Fruit fly (Drosophila melanogaster) whole organism, wandering third instar larva: Measurements from ENCODE around the gene olf413.

ENCODE experiments used
- Abd-B ChIP-seq: fragments of >200 bp; optimal IDR thresholded peaks from 2 replicates; lab custom pipeline; 2017; ENCODE audit warnings: missing biosample characterization, missing genetic modification characterization
- CG32264 ChIP-seq: fragments of 200-800 bp; sonication (Bioruptor generic); optimal IDR thresholded peaks from 2 replicates; lab custom pipeline; 2016; ENCODE audit warnings: missing biosample characterization, missing genetic modification characterization
- CG9705 ChIP-seq: fragments of 200-800 bp; sonication (Bioruptor generic); optimal IDR thresholded peaks from 2 replicates; lab custom pipeline; 2018; ENCODE audit warnings: missing biosample characterization, mild to moderate bottlenecking, missing genetic modification characterization
- CrebA ChIP-seq: fragments of 200-800 bp; sonication (Bioruptor generic); optimal IDR thresholded peaks from 2 replicates; lab custom pipeline; 2016; ENCODE audit warnings: missing biosample characterization, mild to moderate bottlenecking, missing genetic modification characterization, borderline replicate concordance
- Dfd ChIP-seq: fragments of >200 bp; optimal IDR thresholded peaks from 2 replicates; lab custom pipeline; 2017; ENCODE audit warnings: missing biosample characterization, missing genetic modification characterization
- Dif ChIP-seq: fragments of 200-275, 200-300 bp; sonication (Bioruptor generic); optimal IDR thresholded peaks from 2 replicates; lab custom pipeline; 2018; ENCODE audit warnings: missing biosample characterization, missing genetic modification characterization; ENCODE audit not compliant: partially characterized antibody
- GATAd ChIP-seq: sonication (Bioruptor generic); optimal IDR thresholded peaks from 2 replicates; lab custom pipeline; 2016; ENCODE audit warnings: missing biosample characterization, missing genetic modification characterization
- Hnf4 ChIP-seq: fragments of 200-800 bp; sonication (Bioruptor generic); optimal IDR thresholded peaks from 2 replicates; lab custom pipeline; 2016; ENCODE audit warnings: missing biosample characterization, mild to moderate bottlenecking, missing genetic modification characterization
- Hr78 ChIP-seq: fragments of >200 bp; optimal IDR thresholded peaks from 2 replicates; lab custom pipeline; 2017; ENCODE audit warnings: missing biosample characterization, missing genetic modification characterization
- Hr83 ChIP-seq: fragments of 200-300 bp; sonication (Bioruptor generic); optimal IDR thresholded peaks from 2 replicates; lab custom pipeline; 2016; ENCODE audit warnings: missing biosample characterization, mild to moderate bottlenecking, missing genetic modification characterization, moderate library complexity; ENCODE audit not compliant: poor library complexity, severe bottlenecking
- Myc ChIP-seq: fragments of >200 bp; optimal IDR thresholded peaks from 2 replicates; lab custom pipeline; 2017
- Rel ChIP-seq, 2 experiments: fragments of 200-800 bp; sonication (Bioruptor generic) in 1 of 2; optimal IDR thresholded peaks; 2 replicates in 1 of 2; 3 replicates in 1 of 2; lab custom pipeline; 2016 to 2019; ENCODE audit warnings: mild to moderate bottlenecking in 2 of 2, missing biosample characterization in 2 of 2, missing genetic modification characterization in 2 of 2, moderate library complexity in 1 of 2
- Vsx2 ChIP-seq: fragments of 200-300, 225-300 bp; sonication (Bioruptor generic); optimal IDR thresholded peaks from 2 replicates; lab custom pipeline; 2018; ENCODE audit warnings: missing biosample characterization, missing genetic modification characterization; ENCODE audit not compliant: partially characterized antibody
- br ChIP-seq: fragments of 200-800 bp; sonication (Bioruptor generic); optimal IDR thresholded peaks from 2 replicates; lab custom pipeline; 2016; ENCODE audit warnings: missing biosample characterization, missing genetic modification characterization
- brk ChIP-seq: fragments of 200-800 bp; sonication (Bioruptor generic); optimal IDR thresholded peaks from 2 replicates; lab custom pipeline; 2016; ENCODE audit warnings: missing biosample characterization, mild to moderate bottlenecking, missing genetic modification characterization
- dl ChIP-seq, 2 experiments: fragments of 175-275, 200-275 bp in 1 of 2; fragments of 200-275 bp in 1 of 2; sonication (Bioruptor generic); optimal IDR thresholded peaks; lab custom pipeline; 2018; ENCODE audit warnings: mild to moderate bottlenecking in 2 of 2, missing biosample characterization in 2 of 2, missing genetic modification characterization in 2 of 2, moderate library complexity in 2 of 2; ENCODE audit not compliant: partially characterized antibody in 2 of 2, insufficient read depth in 1 of 2
- dmrt93B ChIP-seq: fragments of 200-800 bp; sonication (Bioruptor generic); optimal IDR thresholded peaks from 2 replicates; lab custom pipeline; 2018; ENCODE audit warnings: missing biosample characterization, mild to moderate bottlenecking, missing genetic modification characterization
- dsf ChIP-seq: sonication (Bioruptor generic); optimal IDR thresholded peaks from 2 replicates; lab custom pipeline; 2016; ENCODE audit warnings: missing biosample characterization, missing genetic modification characterization, borderline replicate concordance
- ey ChIP-seq: fragments of 200-800 bp; sonication (Bioruptor generic); optimal IDR thresholded peaks from 2 replicates; lab custom pipeline; 2016; ENCODE audit warnings: missing biosample characterization, missing genetic modification characterization
- foxo ChIP-seq, 2 experiments: fragments of 200-800 bp; sonication (Bioruptor generic); optimal IDR thresholded peaks; 2 replicates in 1 of 2; 3 replicates in 1 of 2; lab custom pipeline; 2016 to 2017; ENCODE audit warnings: missing biosample characterization in 2 of 2, missing genetic modification characterization in 2 of 2
- fru ChIP-seq: fragments of 200-800 bp; sonication (Bioruptor generic); optimal IDR thresholded peaks from 3 replicates; lab custom pipeline; 2016; ENCODE audit warnings: missing biosample characterization, mild to moderate bottlenecking, missing genetic modification characterization
- h ChIP-seq: fragments of 200-800 bp; sonication (Bioruptor generic); optimal IDR thresholded peaks from 3 replicates; lab custom pipeline; 2016; ENCODE audit warnings: missing biosample characterization, mild to moderate bottlenecking, missing genetic modification characterization
- jim ChIP-seq: fragments of 175-275, 200-325 bp; sonication (Bioruptor generic); optimal IDR thresholded peaks from 2 replicates; lab custom pipeline; 2016; ENCODE audit warnings: missing biosample characterization, mild to moderate bottlenecking, missing genetic modification characterization
- lola ChIP-seq: fragments of >200 bp; optimal IDR thresholded peaks from 2 replicates; lab custom pipeline; 2017; ENCODE audit warnings: missing biosample characterization, missing genetic modification characterization
- pan ChIP-seq: fragments of >200 bp; optimal IDR thresholded peaks from 2 replicates; lab custom pipeline; 2017
- psq ChIP-seq: fragments of 200-800 bp; sonication (Bioruptor generic); optimal IDR thresholded peaks from 3 replicates; lab custom pipeline; 2017; ENCODE audit warnings: missing biosample characterization, mild to moderate bottlenecking, missing genetic modification characterization, moderate library complexity
- rgr ChIP-seq: fragments of 200-800 bp; sonication (Bioruptor generic); optimal IDR thresholded peaks from 3 replicates; lab custom pipeline; 2016; ENCODE audit warnings: missing biosample characterization, mild to moderate bottlenecking, missing genetic modification characterization
- sage ChIP-seq: fragments of 200-800 bp; sonication (Bioruptor generic); optimal IDR thresholded peaks from 2 replicates; lab custom pipeline; 2016; ENCODE audit warnings: missing biosample characterization, mild to moderate bottlenecking, missing genetic modification characterization
- sv ChIP-seq: fragments of 200-800 bp; sonication (Bioruptor generic); optimal IDR thresholded peaks from 3 replicates; lab custom pipeline; 2016; ENCODE audit warnings: missing biosample characterization, missing genetic modification characterization
- tai ChIP-seq: sonication (Bioruptor generic); optimal IDR thresholded peaks from 2 replicates; lab custom pipeline; 2016; ENCODE audit warnings: missing biosample characterization, missing genetic modification characterization
- usp ChIP-seq: fragments of >200 bp; optimal IDR thresholded peaks from 2 replicates; lab custom pipeline; 2017; ENCODE audit warnings: missing biosample characterization, missing genetic modification characterization
- woc ChIP-seq: sonication (Bioruptor generic); optimal IDR thresholded peaks from 2 replicates; lab custom pipeline; 2016; ENCODE audit warnings: missing biosample characterization, mild to moderate bottlenecking, missing genetic modification characterization

Gene olf413

DNA sequence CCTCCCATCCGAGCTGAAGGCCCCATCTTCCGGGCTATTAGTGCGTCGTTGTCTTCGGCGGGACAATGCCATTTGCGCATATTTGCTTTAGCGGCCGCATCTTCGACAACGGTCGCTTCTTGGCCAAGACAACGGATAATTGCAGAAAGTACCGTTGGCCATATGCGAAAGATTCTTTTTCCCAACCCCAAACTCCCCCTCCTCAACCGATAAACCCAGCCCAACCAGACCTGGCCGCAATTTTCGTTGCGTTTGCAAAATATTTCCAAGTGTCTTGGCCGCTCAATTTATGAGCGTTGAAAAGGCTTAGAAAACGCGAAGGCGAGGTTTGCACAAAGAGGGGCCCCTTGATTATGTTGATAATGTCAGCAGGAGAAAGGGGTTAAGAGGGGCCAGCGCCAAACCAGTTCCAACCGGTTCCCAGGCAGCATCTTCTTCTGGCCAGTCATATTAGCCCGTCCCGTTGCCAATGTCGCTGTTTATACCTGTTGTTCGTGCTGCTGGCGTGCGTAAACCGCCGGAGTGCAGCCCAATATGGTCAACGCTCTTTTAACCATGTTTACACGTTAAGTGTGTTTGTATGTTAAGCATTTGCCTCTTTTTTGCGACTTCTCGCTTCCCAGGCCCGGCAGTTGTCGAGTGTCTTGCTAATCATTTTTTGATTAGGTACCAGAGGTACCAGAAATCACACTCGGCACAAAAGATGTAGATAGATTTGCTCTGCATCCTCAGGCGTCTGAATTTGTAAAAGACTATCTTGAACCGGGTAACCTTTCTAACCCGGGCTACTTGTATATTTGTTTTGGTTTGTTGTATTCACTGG is 55.4 kb downstream of the olf413 start:
- peak; percentile 13 for TF ChIP-seq h (GFP tag; lab: Kevin White, UChicago)
- peak; percentile 84 for TF ChIP-seq Dif (GFP tag; lab: Kevin White, UChicago)
- TF ChIP-seq dsf (GFP tag; lab: Kevin White, UChicago), result no peak
- TF ChIP-seq Vsx2 (GFP tag; lab: Kevin White, UChicago), result peak; percentile 75
- peak; percentile 39 for TF ChIP-seq Hr83 (GFP tag; lab: Kevin White, UChicago)
- TF ChIP-seq dmrt93B (GFP tag; lab: Kevin White, UChicago), result no peak
- no peak for TF ChIP-seq Hr78 (GFP tag; lab: Kevin White, UChicago)
- TF ChIP-seq fru (GFP tag; lab: Kevin White, UChicago), result peak; percentile 6
- no peak for TF ChIP-seq Abd-B (GFP tag; lab: Kevin White, UChicago)
- no peak for TF ChIP-seq tai (GFP tag; lab: Kevin White, UChicago)
- TF ChIP-seq br, result peak; percentile 0
- peak; percentile 40 for TF ChIP-seq Rel (GFP tag; optimal IDR thresholded peaks at IDR 0.05; lab: Kevin White, UChicago)
- TF ChIP-seq Rel (tag; optimal IDR thresholded peaks at IDR 0.05; lab: Kevin White, UChicago), result no peak
- TF ChIP-seq dl (GFP tag; optimal IDR thresholded peaks at IDR 0.05; lab: Kevin White, UChicago; ENCODE audit: insufficient read depth in 1 of 2, partially characterized antibody in 2 of 2), result peak; percentile 30 to 31

DNA sequence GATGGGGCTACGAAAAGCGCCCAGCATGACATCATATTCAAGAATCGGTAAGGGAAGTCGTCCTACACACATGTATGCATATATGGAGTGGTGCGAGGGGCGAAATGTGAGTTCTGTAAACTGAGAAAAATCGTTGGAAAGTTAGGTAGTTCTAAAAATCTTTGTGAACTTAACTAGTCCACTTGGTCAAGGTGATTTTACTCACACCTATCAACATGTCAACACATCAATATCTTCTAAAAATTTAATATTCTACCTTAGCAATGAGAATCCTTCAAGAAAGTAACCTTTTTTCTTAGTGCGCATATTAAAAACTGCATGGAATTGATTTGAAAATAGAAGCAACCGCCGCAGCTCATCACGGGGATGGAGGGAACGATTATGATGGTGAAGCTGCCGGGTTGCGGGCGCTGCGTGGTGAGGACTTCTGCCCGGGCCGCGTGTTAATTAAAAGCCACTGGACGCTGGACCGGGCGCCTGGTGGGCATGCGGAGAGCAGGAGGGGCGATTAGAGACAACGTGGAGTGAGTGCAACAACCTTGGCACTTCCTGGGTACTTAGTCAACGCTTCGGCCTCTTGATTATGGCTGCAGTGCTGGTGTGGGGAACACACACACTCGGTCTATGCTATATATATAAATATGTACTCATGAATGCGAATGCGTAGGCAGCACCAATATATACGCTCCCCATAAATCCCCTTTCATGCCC is 56.5 kb downstream of the olf413 start:
- TF ChIP-seq fru (GFP tag; lab: Kevin White, UChicago) (peak; percentile 37), psq (GFP tag; lab: Kevin White, UChicago) (no peak), rgr (GFP tag; lab: Kevin White, UChicago) (peak; percentile 16), foxo (GFP tag; optimal IDR thresholded peaks at IDR 0.05; lab: Kevin White, UChicago) (peak in 1 of 2 experiments; percentile 40)

DNA sequence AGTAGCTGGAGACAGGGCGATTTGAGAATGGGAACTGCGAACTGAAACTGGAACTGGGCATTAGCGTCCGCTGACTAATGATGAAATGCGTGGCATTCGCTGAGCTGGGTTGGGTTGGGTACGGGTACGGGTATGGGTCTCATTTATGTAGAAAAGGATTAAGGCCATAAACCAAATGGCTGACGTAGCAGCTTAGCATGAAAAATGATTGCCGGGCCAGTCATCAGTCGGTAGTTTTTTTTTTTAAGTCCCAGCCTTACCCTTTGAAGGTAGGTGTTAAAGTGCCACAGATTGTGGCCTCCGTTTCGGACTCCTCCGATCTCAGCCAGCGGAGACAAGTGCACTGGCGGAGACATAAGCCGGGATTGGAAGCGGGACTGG is 57.0 kb downstream of the olf413 start:
- TF ChIP-seq brk (GFP tag; lab: Kevin White, UChicago) (no peak), CG32264 (GFP tag; lab: Kevin White, UChicago) (no peak), lola (GFP tag; lab: Kevin White, UChicago) (no peak), CG9705 (GFP tag; lab: Kevin White, UChicago) (no peak), br (no peak), Hnf4 (GFP tag; lab: Kevin White, UChicago) (no peak), Vsx2 (GFP tag; lab: Kevin White, UChicago) (no peak), dsf (GFP tag; lab: Kevin White, UChicago) (no peak), Dif (GFP tag; lab: Kevin White, UChicago) (no peak), usp (GFP tag; lab: Kevin White, UChicago) (no peak), Dfd (no peak), ey (no peak), GATAd (GFP tag; lab: Kevin White, UChicago) (no peak), foxo (GFP tag; optimal IDR thresholded peaks at IDR 0.05; lab: Kevin White, UChicago) (no peak), Myc (lab: Kevin White, UChicago) (no peak), h (GFP tag; lab: Kevin White, UChicago) (no peak), sv (GFP tag; lab: Kevin White, UChicago) (no peak)

DNA sequence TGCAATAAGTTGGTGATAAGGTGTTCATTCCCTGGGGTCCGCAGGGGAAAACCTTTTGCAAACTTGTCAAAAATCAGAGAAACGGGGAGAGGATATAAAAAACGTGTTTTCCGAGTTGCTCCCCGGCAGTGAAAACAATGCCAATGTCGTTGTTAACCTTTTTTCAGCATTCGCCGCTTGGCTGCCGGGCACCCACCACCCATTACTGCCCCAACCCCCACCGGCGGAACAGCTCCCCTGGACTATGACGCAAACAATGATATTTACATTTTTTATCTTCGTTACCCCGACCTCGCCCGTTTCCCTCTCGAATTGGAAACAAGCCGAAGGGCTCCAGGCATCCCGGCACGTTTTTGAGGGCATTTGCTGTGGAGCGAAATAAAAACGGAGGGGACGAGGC is 61.8 kb downstream of the olf413 start:
- TF ChIP-seq woc (GFP tag; lab: Kevin White, UChicago) (no peak), jim (GFP tag; lab: Kevin White, UChicago) (no peak), Hr78 (GFP tag; lab: Kevin White, UChicago) (no peak), usp (GFP tag; lab: Kevin White, UChicago) (no peak), CrebA (GFP tag; lab: Kevin White, UChicago) (no peak), Hnf4 (GFP tag; lab: Kevin White, UChicago) (no peak), brk (GFP tag; lab: Kevin White, UChicago) (no peak), dsf (GFP tag; lab: Kevin White, UChicago) (no peak), foxo (GFP tag; optimal IDR thresholded peaks at IDR 0.05; lab: Kevin White, UChicago) (no peak), Dif (GFP tag; lab: Kevin White, UChicago) (no peak), CG32264 (GFP tag; lab: Kevin White, UChicago) (no peak), sage (no peak), Vsx2 (GFP tag; lab: Kevin White, UChicago) (no peak), fru (GFP tag; lab: Kevin White, UChicago) (no peak), Rel (GFP tag; optimal IDR thresholded peaks at IDR 0.05; lab: Kevin White, UChicago) (no peak), Rel (tag; optimal IDR thresholded peaks at IDR 0.05; lab: Kevin White, UChicago) (no peak), dl (GFP tag; optimal IDR thresholded peaks at IDR 0.05; lab: Kevin White, UChicago; ENCODE audit: insufficient read depth in 1 of 2, partially characterized antibody in 2 of 2) (no peak), pan (lab: Kevin White, UChicago) (no peak), CG9705 (GFP tag; lab: Kevin White, UChicago) (no peak), sv (GFP tag; lab: Kevin White, UChicago) (no peak), Dfd (no peak)
